Worm (Caenorhabditis elegans) whole organism, late embryonic: Measurements from ENCODE around the gene fbxa-115.

Experiments used
- ceh-14 ChIP-seq: sonication (generic microtip); optimal IDR thresholded peaks from 2 replicates; lab custom pipeline; 2016; ENCODE audit warnings: missing genotype, missing genetic modification characterization, missing compliant biosample characterization
- ceh-34 ChIP-seq: sonication (generic microtip); optimal IDR thresholded peaks from 2 replicates; lab custom pipeline; 2016; ENCODE audit warnings: mild to moderate bottlenecking, missing genetic modification characterization, missing compliant biosample characterization
- ceh-9 ChIP-seq: sonication (generic microtip); optimal IDR thresholded peaks from 2 replicates; lab custom pipeline; 2016; ENCODE audit warnings: mild to moderate bottlenecking, missing genetic modification characterization, inconsistent platforms, missing compliant biosample characterization
- nfya-1 ChIP-seq: sonication (generic microtip); optimal IDR thresholded peaks from 2 replicates; lab custom pipeline; 2017; ENCODE audit warnings: missing genetic modification characterization, mild to moderate bottlenecking, missing compliant biosample characterization, antibody characterized with exemption, moderate library complexity
- nhr-232 ChIP-seq: sonication (generic microtip); optimal IDR thresholded peaks from 2 replicates; lab custom pipeline; 2016; ENCODE audit warnings: missing genetic modification characterization, missing compliant biosample characterization
- sdc-2 ChIP-seq: sonication (generic microtip); optimal IDR thresholded peaks from 2 replicates; lab custom pipeline; 2016; ENCODE audit warnings: missing genotype, missing genetic modification characterization, missing compliant biosample characterization
- sox-4 ChIP-seq: sonication (generic microtip); optimal IDR thresholded peaks from 2 replicates; lab custom pipeline; 2017; ENCODE audit warnings: mild to moderate bottlenecking, missing genetic modification characterization, inconsistent platforms, missing compliant biosample characterization
- syd-9 ChIP-seq: sonication (generic microtip); optimal IDR thresholded peaks from 2 replicates; lab custom pipeline; 2016; ENCODE audit warnings: mild to moderate bottlenecking, missing genetic modification characterization, moderate library complexity, missing compliant biosample characterization
- unc-42 ChIP-seq: sonication (generic microtip); optimal IDR thresholded peaks from 2 replicates; lab custom pipeline; 2016; ENCODE audit warnings: missing genotype, missing genetic modification characterization, missing compliant biosample characterization

- TF ChIP-seq unc-42 (tag; lab: Kevin White, UChicago) (no peak), ceh-9 (tag; lab: Kevin White, UChicago) (no peak), sdc-2 (tag; lab: Kevin White, UChicago) (no peak), sox-4 (no peak), syd-9 (tag; lab: Kevin White, UChicago) (no peak), ceh-34 (tag; lab: Kevin White, UChicago) (no peak), nfya-1 (no peak), nhr-232 (no peak), ceh-14 (tag; lab: Kevin White, UChicago) (no peak)
Observed at ce11 chrV:20182311-20182710, 9.6 kb downstream of the fbxa-115 start.
